Fruit fly (Drosophila melanogaster): Measurements from ENCODE around the gene Dyro.
A peak's percentile ranks its signal among the peaks of the same experiment; 100 is the strongest.

The Dyro gene

dm6 chr3L:11303414-11304205 is 7.9 kb upstream of the Dyro start (continued):
- TF ChIP-seq CG10366 (GFP tag; IDR thresholded peaks at IDR 0.05) (peak; percentile 22; the same call in 1 of the 2 replicates), Chrac-16 (GFP tag; optimal IDR thresholded peaks at IDR 0.05) (peak; percentile 29), CG11696 (GFP tag; IDR thresholded peaks at IDR 0.05) (no peak), Dad (GFP tag; optimal IDR thresholded peaks at IDR 0.05) (peak; percentile 3), knrl (GFP tag; IDR thresholded peaks at IDR 0.05; ENCODE audit: partially characterized antibody) (no peak), ftz-f1 (GFP tag; optimal IDR thresholded peaks at IDR 0.05) (no peak), CG42726 (GFP tag; IDR thresholded peaks at IDR 0.05; ENCODE audit: partially characterized antibody) (no peak), CG14710 (tag; optimal IDR thresholded peaks at IDR 0.05) (peak; percentile 45), ems (GFP tag; optimal IDR thresholded peaks at IDR 0.05) (no peak), Ssrp (tag; optimal IDR thresholded peaks at IDR 0.05) (peak; percentile 39), Atf6 (GFP tag; IDR thresholded peaks at IDR 0.05) (no peak), CG2120 (GFP tag; optimal IDR thresholded peaks at IDR 0.05) (peak; percentile 66), CG2116 (GFP tag; optimal IDR thresholded peaks at IDR 0.05) (no peak), Hand (GFP tag; optimal IDR thresholded peaks at IDR 0.05) (peak; percentile 45), CG12236 (GFP tag; optimal IDR thresholded peaks at IDR 0.05) (no peak), CG1233 (GFP tag; optimal IDR thresholded peaks at IDR 0.05) (peak; percentile 18), trh (GFP tag; optimal IDR thresholded peaks at IDR 0.05) (peak; percentile 49), MBD-R2 (GFP tag; IDR thresholded peaks at IDR 0.05) (no peak), CG13287 (GFP tag; IDR thresholded peaks at IDR 0.05; ENCODE audit: partially characterized antibody) (no peak), slou (GFP tag; optimal IDR thresholded peaks at IDR 0.05) (no peak), CG11504 (tag; optimal IDR thresholded peaks at IDR 0.05) (peak; percentile 55), fd64A (GFP tag; optimal IDR thresholded peaks at IDR 0.05) (no peak), croc (GFP tag; conservative IDR thresholded peaks at IDR 0.05) (no peak; the same call in 2 of the 3 replicates), CG8388 (GFP tag; optimal IDR thresholded peaks at IDR 0.05) (peak; percentile 13), phol (tag; optimal IDR thresholded peaks at IDR 0.05) (peak; percentile 46), ERR (GFP tag; optimal IDR thresholded peaks at IDR 0.05) (no peak), CG10431 (GFP tag; optimal IDR thresholded peaks at IDR 0.05) (no peak), CG13894 (tag; optimal IDR thresholded peaks at IDR 0.05) (no peak), Side (GFP tag; optimal IDR thresholded peaks at IDR 0.05) (no peak), CG18599 (GFP tag; optimal IDR thresholded peaks at IDR 0.05) (peak; percentile 62), abd-A (tag; optimal IDR thresholded peaks at IDR 0.05) (peak; percentile 85), schlank (tag; optimal IDR thresholded peaks at IDR 0.05) (no peak), dpn (GFP tag; optimal IDR thresholded peaks at IDR 0.05) (peak; percentile 28 to 55), p53 (GFP tag; optimal IDR thresholded peaks at IDR 0.05) (no peak), CG31224 (GFP tag; IDR thresholded peaks at IDR 0.05) (no peak), Hey (tag; optimal IDR thresholded peaks at IDR 0.05) (no peak), jing (GFP tag; optimal IDR thresholded peaks at IDR 0.05) (no peak), chinmo (GFP tag; IDR thresholded peaks at IDR 0.05; ENCODE audit: partially characterized antibody) (0 out of 4 replicates have a peak, but pooled peaks have one; percentile 69), so (GFP tag; IDR thresholded peaks at IDR 0.05) (no peak), eve (GFP tag; optimal IDR thresholded peaks at IDR 0.05) (peak in 1 of 2 experiments; percentile 73), CG8359 (GFP tag; optimal IDR thresholded peaks at IDR 0.05; ENCODE audit: borderline replicate concordance) (no peak), B-H1 (GFP tag; IDR thresholded peaks at IDR 0.05) (no peak; the same call in 2 of the 3 replicates), CG17361 (GFP tag; IDR thresholded peaks at IDR 0.05) (no peak), en (GFP tag; optimal IDR thresholded peaks at IDR 0.05) (no peak), CG6854 (GFP tag; optimal IDR thresholded peaks at IDR 0.05) (no peak), slp2 (GFP tag; optimal IDR thresholded peaks at IDR 0.05) (no peak), pita (GFP tag; optimal IDR thresholded peaks at IDR 0.05) (no peak), cato (GFP tag; optimal IDR thresholded peaks at IDR 0.05; ENCODE audit: borderline replicate concordance) (no peak), CG34422 (GFP tag; IDR thresholded peaks at IDR 0.05) (no peak)

All from whole organism, embryonic.